Worm (Caenorhabditis elegans): ENCODE data around the gene R07B7.2.
"Not testable (repeated sequence)": the region's sequence is repeated elsewhere in the genome, so short reads cannot be mapped to it uniquely, and the experiment has no call there.

- not testable (repeated sequence) for TF ChIP-seq tbx-2, nhr-12 (tag; optimal IDR thresholded peaks at IDR 0.05)
Measured at ce11 chrV:12020026-12020425, 39.5 kb downstream of the R07B7.2 start, which contains the start of gene F10C2.3.

Data from whole organism, L1 larva.